Worm (Caenorhabditis elegans): ENCODE measurements around the gene daf-3.

- TF ChIP-seq nhr-25 (tag; optimal IDR thresholded peaks at IDR 0.05) (no peak), nhr-12 (tag; optimal IDR thresholded peaks at IDR 0.05) (no peak)
Observed at ce11 chrX:845443-845842, 20.2 kb upstream of the daf-3 start.

Measured in whole organism, L2 larva.